Worm (Caenorhabditis elegans): ENCODE measurements around the gene fozi-1.
A peak's percentile ranks its signal among the peaks of the same experiment; 100 is the strongest.

The fozi-1 gene

ce11 chrIII:9299116-9299515 is 17.5 kb downstream of the fozi-1 start:
- TF ChIP-seq ham-2 (GFP tag; optimal IDR thresholded peaks at IDR 0.05) (no peak), elt-1 (tag; optimal IDR thresholded peaks at IDR 0.05; ENCODE audit: borderline replicate concordance, insufficient read depth) (no peak), mab-5 (tag; optimal IDR thresholded peaks at IDR 0.05) (no peak), blmp-1 (tag; optimal IDR thresholded peaks at IDR 0.05) (no peak), snpc-4 (tag; optimal IDR thresholded peaks at IDR 0.05) (no peak), ceh-83 (GFP tag; optimal IDR thresholded peaks at IDR 0.05) (no peak), ceh-43 (GFP tag; optimal IDR thresholded peaks at IDR 0.05) (no peak), nhr-2 (tag; optimal IDR thresholded peaks at IDR 0.05) (no peak), tbx-8 (GFP tag; optimal IDR thresholded peaks at IDR 0.05) (no peak), nhr-12 (tag; optimal IDR thresholded peaks at IDR 0.05) (no peak), flh-1 (GFP tag; optimal IDR thresholded peaks at IDR 0.05) (no peak), lsy-2 (tag; optimal IDR thresholded peaks at IDR 0.05) (no peak), zip-8 (tag; optimal IDR thresholded peaks at IDR 0.05) (no peak), drap-1 (GFP tag; optimal IDR thresholded peaks at IDR 0.05) (no peak), mep-1 (tag; optimal IDR thresholded peaks at IDR 0.05) (no peak), sptf-1 (tag; optimal IDR thresholded peaks at IDR 0.05) (no peak), unc-39 (tag; optimal IDR thresholded peaks at IDR 0.05) (no peak), nhr-76 (tag; optimal IDR thresholded peaks at IDR 0.05) (no peak)

ce11 chrIII:9299919-9300318 is 18.3 kb downstream of the fozi-1 start, which contains the start of gene K01B6.3:
Gene K01B6.3, plus strand, starts transcription at chrIII:9300219.
- TF ChIP-seq ham-2 (GFP tag; optimal IDR thresholded peaks at IDR 0.05), result no peak

- TF ChIP-seq mep-1 (tag; optimal IDR thresholded peaks at IDR 0.05) (no peak), blmp-1 (tag; optimal IDR thresholded peaks at IDR 0.05) (peak; percentile 69)
These were observed 19.1 kb downstream of the fozi-1 start for ce11 chrIII:9300670-9301069.

ce11 chrIII:9306596-9306995 is 25.0 kb downstream of the fozi-1 start, which contains the start of gene srx-45:
Gene srx-45, minus strand, starts transcription at chrIII:9306696.
- TF ChIP-seq unc-62 (GFP tag; optimal IDR thresholded peaks at IDR 0.05), result no peak
- no peak for TF ChIP-seq cnd-1 (tag; optimal IDR thresholded peaks at IDR 0.05)
- TF ChIP-seq elt-3 (tag; optimal IDR thresholded peaks at IDR 0.05), result no peak
- no peak for TF ChIP-seq sem-2 (GFP tag; optimal IDR thresholded peaks at IDR 0.05)
- no peak for TF ChIP-seq M03D4.4 (tag; optimal IDR thresholded peaks at IDR 0.05)
- no peak for TF ChIP-seq tbx-8 (GFP tag; optimal IDR thresholded peaks at IDR 0.05)
- TF ChIP-seq nhr-76 (tag; optimal IDR thresholded peaks at IDR 0.05), result no peak
- TF ChIP-seq hlh-1 (tag; optimal IDR thresholded peaks at IDR 0.05), result no peak
- TF ChIP-seq lin-32 (GFP tag; optimal IDR thresholded peaks at IDR 0.05), result no peak
- no peak for TF ChIP-seq nhr-28 (tag; optimal IDR thresholded peaks at IDR 0.05)
- no peak for TF ChIP-seq ceh-39 (tag; optimal IDR thresholded peaks at IDR 0.05)
- no peak for TF ChIP-seq nhr-12 (tag; optimal IDR thresholded peaks at IDR 0.05)
- TF ChIP-seq nhr-237 (tag; optimal IDR thresholded peaks at IDR 0.05), result no peak
- no peak for TF ChIP-seq elt-1 (tag; optimal IDR thresholded peaks at IDR 0.05; ENCODE audit: borderline replicate concordance, insufficient read depth)
- no peak for TF ChIP-seq zip-8 (tag; optimal IDR thresholded peaks at IDR 0.05)
- no peak for TF ChIP-seq ceh-43 (GFP tag; optimal IDR thresholded peaks at IDR 0.05)
- TF ChIP-seq pha-4 (tag; optimal IDR thresholded peaks at IDR 0.05), result no peak
- TF ChIP-seq snpc-4 (tag; optimal IDR thresholded peaks at IDR 0.05), result no peak
- no peak for TF ChIP-seq mab-5 (tag; optimal IDR thresholded peaks at IDR 0.05)

ce11 chrIII:9309840-9310239 is 28.3 kb downstream of the fozi-1 start:
- TF ChIP-seq blmp-1 (tag; optimal IDR thresholded peaks at IDR 0.05) (no peak), zip-8 (tag; optimal IDR thresholded peaks at IDR 0.05) (no peak), unc-62 (GFP tag; optimal IDR thresholded peaks at IDR 0.05) (no peak), ceh-43 (GFP tag; optimal IDR thresholded peaks at IDR 0.05) (no peak), nhr-237 (tag; optimal IDR thresholded peaks at IDR 0.05) (no peak), ztf-11 (tag; optimal IDR thresholded peaks at IDR 0.05) (no peak)

- TF ChIP-seq snpc-4 (tag; optimal IDR thresholded peaks at IDR 0.05) (no peak), mls-2 (tag; optimal IDR thresholded peaks at IDR 0.05) (no peak), unc-62 (GFP tag; optimal IDR thresholded peaks at IDR 0.05) (no peak), blmp-1 (tag; optimal IDR thresholded peaks at IDR 0.05) (no peak), ceh-39 (tag; optimal IDR thresholded peaks at IDR 0.05) (no peak), nhr-237 (tag; optimal IDR thresholded peaks at IDR 0.05) (no peak), unc-120 (tag; optimal IDR thresholded peaks at IDR 0.05; ENCODE audit: poor library complexity, severe bottlenecking) (no peak), elt-3 (tag; optimal IDR thresholded peaks at IDR 0.05) (no peak), M03D4.4 (tag; optimal IDR thresholded peaks at IDR 0.05) (no peak), ceh-83 (GFP tag; optimal IDR thresholded peaks at IDR 0.05) (no peak), ces-1 (GFP tag; optimal IDR thresholded peaks at IDR 0.05) (no peak), unc-39 (tag; optimal IDR thresholded peaks at IDR 0.05) (no peak), sem-2 (GFP tag; optimal IDR thresholded peaks at IDR 0.05) (no peak), zip-8 (tag; optimal IDR thresholded peaks at IDR 0.05) (no peak), nhr-28 (tag; optimal IDR thresholded peaks at IDR 0.05) (no peak), nhr-2 (tag; optimal IDR thresholded peaks at IDR 0.05) (no peak)
These were observed 32.9 kb downstream of the fozi-1 start, which contains the start of gene C40H1.8 for ce11 chrIII:9314476-9314875. Gene C40H1.8, plus strand, starts transcription at chrIII:9314717.
